Worm (Caenorhabditis elegans): ENCODE results near the gene ipp-5.

Gene ipp-5

DNA sequence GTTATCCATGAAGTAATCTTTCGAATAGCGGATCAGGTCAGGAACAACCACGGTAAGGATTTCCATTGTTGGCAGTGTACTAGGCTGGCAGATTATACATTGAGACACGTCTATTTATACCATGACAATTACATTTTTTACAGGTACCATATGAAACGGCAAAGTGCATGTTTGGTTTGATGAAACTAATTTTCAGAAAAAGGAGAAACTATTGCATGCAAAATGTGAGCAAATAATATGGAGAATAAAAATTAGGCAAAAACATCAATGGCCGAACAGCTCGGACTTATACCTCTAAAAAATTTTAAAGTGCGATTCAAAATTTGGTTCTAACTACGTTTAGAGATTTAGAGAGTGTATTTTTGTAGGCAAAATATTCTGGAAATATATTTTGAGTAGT is 38.5 kb upstream of the ipp-5 start, which contains the start of gene F22F4.5 (continued):
- no peak for TF ChIP-seq ahr-1 (tag; optimal IDR thresholded peaks at IDR 0.05)

DNA sequence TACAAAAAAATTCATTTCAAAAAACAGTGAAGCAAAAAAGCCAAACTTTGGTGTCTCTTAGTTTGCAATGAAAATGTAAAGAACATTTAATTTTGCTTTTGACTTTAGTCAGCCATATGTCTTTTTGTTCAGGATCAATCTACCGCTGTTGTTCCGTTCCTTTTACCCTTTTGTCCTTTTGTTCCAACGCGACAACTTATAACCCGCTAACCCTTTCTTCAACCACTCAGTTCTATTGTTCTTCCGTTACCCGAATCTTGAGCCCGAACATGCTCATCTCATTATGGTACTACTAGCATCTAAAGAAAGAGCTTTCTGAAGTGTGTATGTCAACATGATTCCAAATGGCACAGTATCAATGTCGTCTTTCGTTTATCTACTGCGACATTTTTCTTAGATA is 37.3 kb upstream of the ipp-5 start:
- TF ChIP-seq ceh-34 (tag; optimal IDR thresholded peaks at IDR 0.05): no peak
- TF ChIP-seq hlh-13 (GFP tag; optimal IDR thresholded peaks at IDR 0.05): no peak
- no peak for TF ChIP-seq ceh-48 (tag; optimal IDR thresholded peaks at IDR 0.05)
- peak; percentile 66 for TF ChIP-seq sox-2 (GFP tag; IDR thresholded peaks at IDR 0.05)
- TF ChIP-seq ama-1 (optimal IDR thresholded peaks at IDR 0.05): no peak
- no peak for TF ChIP-seq ceh-45 (GFP tag; IDR thresholded peaks at IDR 0.05)

DNA sequence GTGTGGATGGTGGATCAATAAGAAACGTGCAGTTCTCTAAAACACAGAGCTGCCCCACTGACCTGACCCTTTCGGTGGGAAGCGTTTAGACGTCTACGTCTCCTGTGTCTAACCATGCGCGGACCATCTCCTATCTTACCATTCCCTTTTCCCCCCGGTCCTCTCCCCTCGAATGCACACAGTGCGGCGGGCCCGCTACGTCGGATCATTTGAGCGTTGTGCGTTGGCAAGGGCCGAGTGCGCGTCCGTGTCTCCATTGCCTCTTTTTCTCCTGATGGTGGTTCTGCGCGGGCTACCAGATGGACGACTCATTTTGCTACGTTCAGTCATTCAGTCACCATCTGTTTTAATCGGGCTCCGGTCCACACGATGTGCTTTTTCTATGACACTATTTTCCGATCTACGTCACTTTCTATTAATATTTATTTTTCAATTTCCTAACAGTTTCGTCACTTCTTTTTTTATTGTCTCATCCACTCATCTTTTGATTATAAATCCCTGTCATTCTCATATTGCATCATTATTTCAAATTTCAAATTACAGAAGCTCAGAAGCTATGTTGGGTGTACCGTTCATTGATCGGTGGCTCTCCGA is 35.6 kb upstream of the ipp-5 start, which contains the start of gene inx-3:
TSS of gene inx-3 (plus strand) at position 544 of the 594 bp plus-strand sequence.
- TF ChIP-seq tbx-7 (tag; optimal IDR thresholded peaks at IDR 0.05): no peak
- TF ChIP-seq ceh-19 (GFP tag; optimal IDR thresholded peaks at IDR 0.05): no peak
- TF ChIP-seq sdc-2 (tag; optimal IDR thresholded peaks at IDR 0.05): peak; percentile 42
- TF ChIP-seq elt-2 (tag; optimal IDR thresholded peaks at IDR 0.05): no peak
- TF ChIP-seq tbx-2 (tag; optimal IDR thresholded peaks at IDR 0.05): peak; percentile 63
- no peak for TF ChIP-seq fkh-6 (tag; optimal IDR thresholded peaks at IDR 0.05)
- no peak for TF ChIP-seq nfya-1 (tag; optimal IDR thresholded peaks at IDR 0.05)
- TF ChIP-seq gmeb-2 (tag; optimal IDR thresholded peaks at IDR 0.05): no peak
- peak; percentile 29 for TF ChIP-seq syd-9 (tag; optimal IDR thresholded peaks at IDR 0.05)
- TF ChIP-seq ceh-9 (tag; optimal IDR thresholded peaks at IDR 0.05): no peak
- TF ChIP-seq fkh-10 (GFP tag; optimal IDR thresholded peaks at IDR 0.05): no peak
- no peak for TF ChIP-seq pat-9 (tag; optimal IDR thresholded peaks at IDR 0.05)
- no peak for TF ChIP-seq K02D7.2 (tag; optimal IDR thresholded peaks at IDR 0.05)
- TF ChIP-seq hlh-8 (tag; optimal IDR thresholded peaks at IDR 0.05): peak; percentile 22
- TF ChIP-seq lin-11 (tag; optimal IDR thresholded peaks at IDR 0.05): no peak
- TF ChIP-seq T23F11.4 (GFP tag; optimal IDR thresholded peaks at IDR 0.05): peak; percentile 48
- TF ChIP-seq ref-2 (tag; optimal IDR thresholded peaks at IDR 0.05): peak; percentile 38
- TF ChIP-seq rnt-1 (tag; optimal IDR thresholded peaks at IDR 0.05): no peak
- peak; percentile 40 for TF ChIP-seq eyg-1 (tag; optimal IDR thresholded peaks at IDR 0.05)
- no peak for TF ChIP-seq odd-2 (tag; optimal IDR thresholded peaks at IDR 0.05)
- no peak for TF ChIP-seq npax-4 (tag; optimal IDR thresholded peaks at IDR 0.05)
- TF ChIP-seq ahr-1 (tag; optimal IDR thresholded peaks at IDR 0.05): no peak
- no peak for TF ChIP-seq sox-2 (GFP tag; IDR thresholded peaks at IDR 0.05)
- peak; percentile 32 for TF ChIP-seq hlh-6 (tag; optimal IDR thresholded peaks at IDR 0.05)
- TF ChIP-seq C08G9.2 (tag; optimal IDR thresholded peaks at IDR 0.05): peak; percentile 24
- TF ChIP-seq dve-1 (tag; optimal IDR thresholded peaks at IDR 0.05): no peak
- TF ChIP-seq pha-4 (tag; optimal IDR thresholded peaks at IDR 0.05): no peak
- TF ChIP-seq hlh-15 (tag; optimal IDR thresholded peaks at IDR 0.05): no peak
- TF ChIP-seq pros-1 (tag; optimal IDR thresholded peaks at IDR 0.05): no peak
- TF ChIP-seq nhr-232 (tag; optimal IDR thresholded peaks at IDR 0.05): peak; percentile 24
- TF ChIP-seq ceh-2 (tag; optimal IDR thresholded peaks at IDR 0.05): peak; percentile 17
- TF ChIP-seq ceh-31 (tag; optimal IDR thresholded peaks at IDR 0.05): peak; percentile 43
- TF ChIP-seq unc-3 (GFP tag; conservative IDR thresholded peaks at IDR 0.05): no peak
- no peak for TF ChIP-seq unc-3 (tag; optimal IDR thresholded peaks at IDR 0.05)
- no peak for TF ChIP-seq F13H6.1 (tag; optimal IDR thresholded peaks at IDR 0.05)
- TF ChIP-seq ceh-34 (tag; optimal IDR thresholded peaks at IDR 0.05): peak; percentile 56
- no peak for TF ChIP-seq zip-5 (tag; optimal IDR thresholded peaks at IDR 0.05)
- TF ChIP-seq ceh-24 (tag; optimal IDR thresholded peaks at IDR 0.05): no peak
- TF ChIP-seq hlh-30 (tag; optimal IDR thresholded peaks at IDR 0.05; ENCODE audit: insufficient read depth): no peak
